Fruit fly (Drosophila melanogaster): ENCODE results near the gene Obp69a.

Gene Obp69a

DNA sequence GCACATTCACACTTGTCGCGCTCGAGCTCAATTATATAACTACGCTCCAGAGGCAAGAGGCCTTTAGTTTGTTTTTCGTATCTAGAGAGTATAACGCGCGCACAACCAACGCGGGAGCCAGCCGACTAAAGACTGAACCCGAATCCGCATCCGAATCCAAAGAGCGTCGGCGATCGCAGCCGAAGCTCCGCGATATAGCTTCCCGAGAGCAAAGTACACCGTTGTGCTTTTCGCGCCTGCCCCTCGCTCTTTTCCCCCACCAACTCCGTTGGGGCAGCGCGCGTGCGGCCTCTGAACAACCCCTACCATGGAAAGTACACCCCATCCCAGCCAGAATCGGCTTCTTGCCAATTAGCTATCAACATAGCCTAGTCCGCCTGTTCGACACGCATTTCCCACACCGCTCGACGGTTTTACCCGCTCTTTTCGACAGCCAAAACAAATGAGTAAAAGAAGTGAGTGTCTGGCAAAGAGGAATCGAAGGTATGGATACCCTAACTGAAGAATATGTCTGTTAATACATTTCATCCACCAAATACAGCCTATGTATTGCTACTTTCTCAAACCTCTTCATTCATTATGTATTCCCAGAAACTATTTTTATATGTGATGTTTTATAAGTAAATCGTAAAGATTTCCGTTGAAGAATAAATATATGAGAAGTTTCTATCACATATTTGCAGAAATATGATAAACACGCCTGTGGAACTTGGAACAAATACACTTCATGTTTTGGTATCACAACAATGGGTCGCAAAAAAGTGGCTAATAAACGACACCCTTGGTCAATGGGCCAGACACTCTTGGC lies 12.7 kb downstream of the Obp69a start (continued):
- TF ChIP-seq nerfin-1 (tag; optimal IDR thresholded peaks at IDR 0.05) (no peak), hbn (GFP tag; IDR thresholded peaks at IDR 0.05; ENCODE audit: partially characterized antibody) (no peak), chif (GFP tag; optimal IDR thresholded peaks at IDR 0.05) (no peak), tll (GFP tag; optimal IDR thresholded peaks at IDR 0.05) (no peak), Oaz (GFP tag; IDR thresholded peaks at IDR 0.05) (0 out of 2 replicates have a peak, but pooled peaks have one; percentile 7), crc (GFP tag; optimal IDR thresholded peaks at IDR 0.05) (peak; percentile 30), Dll (GFP tag; IDR thresholded peaks at IDR 0.05; ENCODE audit: partially characterized antibody) (no peak), NK7.1 (GFP tag; optimal IDR thresholded peaks at IDR 0.05) (peak; percentile 4), zfh2 (GFP tag; optimal IDR thresholded peaks at IDR 0.05) (peak; percentile 32), al (GFP tag; IDR thresholded peaks at IDR 0.05) (0 out of 2 replicates have a peak, but pooled peaks have one; percentile 47), pita (GFP tag; optimal IDR thresholded peaks at IDR 0.05) (no peak), kni (GFP tag; optimal IDR thresholded peaks at IDR 0.05) (no peak), tgo (GFP tag; IDR thresholded peaks at IDR 0.05) (no peak), CG10431 (GFP tag; optimal IDR thresholded peaks at IDR 0.05) (peak; percentile 12), CG4424 (GFP tag; optimal IDR thresholded peaks at IDR 0.05) (no peak), sr (GFP tag; IDR thresholded peaks at IDR 0.05) (peak; percentile 66; the same call in 2 of the 3 replicates), Pdp1 (GFP tag; optimal IDR thresholded peaks at IDR 0.05) (peak in 1 of 2 experiments; percentile 99), E2f1 (GFP tag; IDR thresholded peaks at IDR 0.05) (peak; percentile 28; the same call in 1 of the 2 replicates), sc (optimal IDR thresholded peaks at IDR 0.05) (no peak), sc (GFP tag; optimal IDR thresholded peaks at IDR 0.05) (no peak), odd (GFP tag; optimal IDR thresholded peaks at IDR 0.05) (no peak), CG3726 (GFP tag; IDR thresholded peaks at IDR 0.05) (no peak), CG4360 (GFP tag; IDR thresholded peaks at IDR 0.05) (no peak), CG31388 (GFP tag; optimal IDR thresholded peaks at IDR 0.05) (no peak), CG11456 (GFP tag; IDR thresholded peaks at IDR 0.05) (peak; percentile 66), CG11085 (GFP tag; IDR thresholded peaks at IDR 0.05) (no peak), CG9876 (GFP tag; optimal IDR thresholded peaks at IDR 0.05) (no peak), CG31441 (GFP tag; IDR thresholded peaks at IDR 0.05) (no peak), fu2 (GFP tag; optimal IDR thresholded peaks at IDR 0.05) (no peak), inv (GFP tag; IDR thresholded peaks at IDR 0.05; ENCODE audit: partially characterized antibody) (peak; percentile 7; the same call in 1 of the 2 replicates), bigmax (GFP tag; optimal IDR thresholded peaks at IDR 0.05) (peak; percentile 30), gcm (GFP tag; optimal IDR thresholded peaks at IDR 0.05) (peak; percentile 49), sim (GFP tag; IDR thresholded peaks at IDR 0.05) (no peak), yki (optimal IDR thresholded peaks at IDR 0.05) (no peak), CG13424 (tag; optimal IDR thresholded peaks at IDR 0.05) (no peak), HmgZ (tag; optimal IDR thresholded peaks at IDR 0.05) (peak; percentile 64), CG18262 (tag; optimal IDR thresholded peaks at IDR 0.05) (no peak), gce (GFP tag; IDR thresholded peaks at IDR 0.05) (0 out of 3 replicates have a peak, but pooled peaks have one; percentile 50), Sry-δ (GFP tag; optimal IDR thresholded peaks at IDR 0.05) (no peak), fd64A (GFP tag; optimal IDR thresholded peaks at IDR 0.05) (no peak), CG43689 (GFP tag; IDR thresholded peaks at IDR 0.05) (0 out of 2 replicates have a peak, but pooled peaks have one; percentile 7), CG13775 (GFP tag; optimal IDR thresholded peaks at IDR 0.05) (peak; percentile 21), Mes4 (GFP tag; optimal IDR thresholded peaks at IDR 0.05) (no peak), CG2712 (tag; optimal IDR thresholded peaks at IDR 0.05) (no peak), her (GFP tag; optimal IDR thresholded peaks at IDR 0.05) (no peak), trh (GFP tag; optimal IDR thresholded peaks at IDR 0.05) (no peak), Med (GFP tag) (peak; percentile 88), ranshi (GFP tag; IDR thresholded peaks at IDR 0.05) (peak; percentile 16; the same call in 1 of the 2 replicates), Hsf (GFP tag; optimal IDR thresholded peaks at IDR 0.05) (no peak), CG6272 (GFP tag; IDR thresholded peaks at IDR 0.05) (no peak)
